Worm (Caenorhabditis elegans) whole organism, midembryonic: ENCODE data around the gene F21G4.5.

Source experiments
- T22C8.4 ChIP-seq: fragments of 200-800 bp; sonication (Bioruptor generic); IDR thresholded peaks from 2 replicates; pipeline ENCODE4 v1.3.6; 2022; ENCODE audit warnings: missing genetic modification characterization, missing compliant biosample characterization
- cog-1 ChIP-seq: sonication (generic microtip); optimal IDR thresholded peaks from 2 replicates; lab custom pipeline; 2016; ENCODE audit warnings: missing genetic modification characterization, missing compliant biosample characterization
- flt-1 ChIP-seq: fragments of 200-800 bp; sonication (Bioruptor generic); IDR thresholded peaks from 2 replicates; pipeline ENCODE4 v1.3.6; 2022; ENCODE audit warnings: missing genetic modification characterization, missing compliant biosample characterization
- klf-2 ChIP-seq: fragments of 200-800 bp; sonication (Bioruptor generic); conservative IDR thresholded peaks from 2 replicates; pipeline ENCODE4 v1.3.6; 2022; ENCODE audit warnings: missing genetic modification reagents, missing genetic modification characterization, missing compliant biosample characterization
- med-1 ChIP-seq: sonication (generic microtip); optimal IDR thresholded peaks from 2 replicates; lab custom pipeline; 2017; ENCODE audit warnings: missing genetic modification characterization, mild to moderate bottlenecking, missing compliant biosample characterization, antibody characterized with exemption, missing genetic modification reagents; ENCODE audit not compliant: insufficient read depth
- ref-1 ChIP-seq: fragments of 200-800 bp; sonication (Bioruptor generic); conservative IDR thresholded peaks from 2 replicates; pipeline ENCODE4 v1.3.6; 2022; ENCODE audit warnings: missing genetic modification reagents, missing genetic modification characterization, missing compliant biosample characterization
- tab-1 ChIP-seq: fragments of 200-800 bp; sonication (Bioruptor generic); IDR thresholded peaks from 2 replicates; pipeline ENCODE4 v1.3.6; 2022; ENCODE audit warnings: missing genetic modification characterization, missing compliant biosample characterization
- ztf-23 ChIP-seq: fragments of 200-800 bp; sonication (Bioruptor generic); IDR thresholded peaks from 2 replicates; pipeline ENCODE4 v1.3.6; 2022; ENCODE audit warnings: missing genetic modification reagents, missing genetic modification characterization, missing compliant biosample characterization
- ztf-29 ChIP-seq: fragments of 200-800 bp; sonication (Bioruptor generic); IDR thresholded peaks from 2 replicates; pipeline ENCODE4 v1.3.6; 2022; ENCODE audit warnings: missing genetic modification reagents, missing genetic modification characterization, missing compliant biosample characterization

Gene F21G4.5

ce11 chrX:9948528-9948927 is 42.6 kb downstream of the F21G4.5 start:
- TF ChIP-seq T22C8.4 (no peak), cog-1 (no peak), ztf-29 (no peak), med-1 (no peak), flt-1 (GFP tag; lab: Robert Waterston, UW) (no peak), tab-1 (GFP tag; lab: Robert Waterston, UW) (no peak), ztf-23 (GFP tag; lab: Robert Waterston, UW) (no peak), ref-1 (GFP tag; lab: Robert Waterston, UW) (no peak)

ce11 chrX:9948963-9949362 is 43.0 kb downstream of the F21G4.5 start, which contains the start of gene nas-37:
Gene nas-37 (minus strand): TSS chrX:9949063.
- TF ChIP-seq med-1, result no peak
- TF ChIP-seq klf-2 (GFP tag; lab: Robert Waterston, UW), result no peak
- TF ChIP-seq ref-1 (GFP tag; lab: Robert Waterston, UW), result no peak
- TF ChIP-seq tab-1 (GFP tag; lab: Robert Waterston, UW), result no peak
- no peak for TF ChIP-seq flt-1 (GFP tag; lab: Robert Waterston, UW)
- no peak for TF ChIP-seq ztf-23 (GFP tag; lab: Robert Waterston, UW)
- no peak for TF ChIP-seq T22C8.4

ce11 chrX:9954483-9955041 is 48.6 kb downstream of the F21G4.5 start, which contains the start of gene cysl-1:
Gene cysl-1 (minus strand): TSS chrX:9954533.
- no peak for TF ChIP-seq T22C8.4
- no peak for TF ChIP-seq ztf-29
- TF ChIP-seq ref-1 (GFP tag; lab: Robert Waterston, UW), result no peak
- no peak for TF ChIP-seq cog-1

- no peak for TF ChIP-seq T22C8.4
- no peak for TF ChIP-seq ztf-29
Measured at ce11 chrX:9956052-9956451, 50.1 kb downstream of the F21G4.5 start.

ce11 chrX:9957449-9957848 is 51.5 kb downstream of the F21G4.5 start:
- TF ChIP-seq ztf-23 (GFP tag; lab: Robert Waterston, UW) (no peak), T22C8.4 (no peak), ref-1 (GFP tag; lab: Robert Waterston, UW) (no peak), cog-1 (no peak), tab-1 (GFP tag; lab: Robert Waterston, UW) (no peak), ztf-29 (no peak), med-1 (no peak), flt-1 (GFP tag; lab: Robert Waterston, UW) (no peak), klf-2 (GFP tag; lab: Robert Waterston, UW) (no peak)
